Worm (Caenorhabditis elegans) whole organism, L4/young adult: Measurements from ENCODE around the gene acer-1.

Experiments
- W03F9.2 ChIP-seq: fragments of 150-350 bp; optimal IDR thresholded peaks from 2 replicates; lab custom pipeline; 2014; ENCODE audit warnings: missing biosample characterization, missing genetic modification characterization
- dao-5 ChIP-seq: sonication (generic microtip); optimal IDR thresholded peaks from 2 replicates; lab custom pipeline; 2016; ENCODE audit warnings: missing genotype, missing genetic modification characterization, moderate library complexity, missing compliant biosample characterization
- him-1 ChIP-seq: sonication (generic microtip); optimal IDR thresholded peaks from 2 replicates; lab custom pipeline; 2016; ENCODE audit warnings: missing genotype, missing genetic modification reagents, missing genetic modification characterization, missing compliant biosample characterization

acer-1 gene

ce11 chrII:6860043-6860442, 30.2 kb downstream of the acer-1 start:
- TF ChIP-seq dao-5 (tag; lab: Kevin White, UChicago) (no peak), him-1 (no peak), W03F9.2 (tag; lab: Kevin White, UChicago) (no peak)

ce11 chrII:6858835-6859234, 31.4 kb downstream of the acer-1 start:
- no peak for TF ChIP-seq W03F9.2 (tag; lab: Kevin White, UChicago)
- TF ChIP-seq him-1: no peak
- no peak for TF ChIP-seq dao-5 (tag; lab: Kevin White, UChicago)

- TF ChIP-seq him-1: no peak
- TF ChIP-seq W03F9.2 (tag; lab: Kevin White, UChicago): no peak
- TF ChIP-seq dao-5 (tag; lab: Kevin White, UChicago): no peak
Observed at ce11 chrII:6858201-6858600, 32.0 kb downstream of the acer-1 start, which contains the start of gene dnj-5. Gene dnj-5, minus strand, starts transcription at chrII:6858301.

- peak; percentile 91 for TF ChIP-seq him-1
- TF ChIP-seq dao-5 (tag; lab: Kevin White, UChicago): peak; percentile 24
- peak; percentile 14 for TF ChIP-seq W03F9.2 (tag; lab: Kevin White, UChicago)
Observed at ce11 chrII:6853059-6853466, 37.1 kb downstream of the acer-1 start.

ce11 chrII:6851938-6852337, 38.3 kb downstream of the acer-1 start, which contains the start of gene C04A2.15:
Gene C04A2.15, plus strand, starts transcription at chrII:6852236.
- no peak for TF ChIP-seq dao-5 (tag; lab: Kevin White, UChicago)
- TF ChIP-seq W03F9.2 (tag; lab: Kevin White, UChicago): no peak
- no peak for TF ChIP-seq him-1

ce11 chrII:6849308-6849707, 40.9 kb downstream of the acer-1 start:
- TF ChIP-seq him-1: no peak
- TF ChIP-seq W03F9.2 (tag; lab: Kevin White, UChicago): no peak
- TF ChIP-seq dao-5 (tag; lab: Kevin White, UChicago): no peak

- TF ChIP-seq W03F9.2 (tag; lab: Kevin White, UChicago) (peak; percentile 61), him-1 (no peak), dao-5 (tag; lab: Kevin White, UChicago) (no peak)
Observed at ce11 chrII:6847917-6848379, 42.3 kb downstream of the acer-1 start, which contains the start of gene tbc-6. Gene tbc-6, plus strand, starts transcription at chrII:6848124.

ce11 chrII:6846723-6847122, 43.5 kb downstream of the acer-1 start:
- TF ChIP-seq him-1 (no peak), W03F9.2 (tag; lab: Kevin White, UChicago) (no peak), dao-5 (tag; lab: Kevin White, UChicago) (no peak)

- TF ChIP-seq dao-5 (tag; lab: Kevin White, UChicago): no peak
- TF ChIP-seq W03F9.2 (tag; lab: Kevin White, UChicago): no peak
- TF ChIP-seq him-1: no peak
Observed at ce11 chrII:6845006-6845459, 45.2 kb downstream of the acer-1 start.

- no peak for TF ChIP-seq him-1
- no peak for TF ChIP-seq W03F9.2 (tag; lab: Kevin White, UChicago)
- no peak for TF ChIP-seq dao-5 (tag; lab: Kevin White, UChicago)
Observed at ce11 chrII:6844227-6845005, 45.8 kb downstream of the acer-1 start.

- no peak for TF ChIP-seq dao-5 (tag; lab: Kevin White, UChicago)
- TF ChIP-seq W03F9.2 (tag; lab: Kevin White, UChicago): no peak
- TF ChIP-seq him-1: no peak
Observed at ce11 chrII:6843680-6844079, 46.5 kb downstream of the acer-1 start.

ce11 chrII:6843211-6843610, 47.0 kb downstream of the acer-1 start:
- TF ChIP-seq him-1 (no peak), dao-5 (tag; lab: Kevin White, UChicago) (no peak), W03F9.2 (tag; lab: Kevin White, UChicago) (no peak)

ce11 chrII:6842651-6843118, 47.5 kb downstream of the acer-1 start:
- TF ChIP-seq dao-5 (tag; lab: Kevin White, UChicago) (no peak), W03F9.2 (tag; lab: Kevin White, UChicago) (no peak)

ce11 chrII:6842009-6842408, 48.2 kb downstream of the acer-1 start:
- TF ChIP-seq dao-5 (tag; lab: Kevin White, UChicago) (no peak), W03F9.2 (tag; lab: Kevin White, UChicago) (no peak), him-1 (no peak)
